Worm (Caenorhabditis elegans): ENCODE results near the gene F10D7.5.

F10D7.5 gene

ce11 chrX:17338944-17339343 is 52.5 kb downstream of the F10D7.5 start:
- no peak for TF ChIP-seq F13C5.2 (tag; optimal IDR thresholded peaks at IDR 0.05)
- no peak for TF ChIP-seq sea-1 (GFP tag; conservative IDR thresholded peaks at IDR 0.05)
- no peak for TF ChIP-seq ets-7 (tag; optimal IDR thresholded peaks at IDR 0.05)
- TF ChIP-seq tra-4 (tag; optimal IDR thresholded peaks at IDR 0.05) = no peak
- no peak for TF ChIP-seq ceh-36 (tag; optimal IDR thresholded peaks at IDR 0.05)
- TF ChIP-seq pes-1 (GFP tag; IDR thresholded peaks at IDR 0.05) = no peak
- no peak for TF ChIP-seq scrt-1 (GFP tag; IDR thresholded peaks at IDR 0.05)
- TF ChIP-seq ama-1 (optimal IDR thresholded peaks at IDR 0.05) = no peak
- no peak for TF ChIP-seq hnd-1 (tag; optimal IDR thresholded peaks at IDR 0.05)

ce11 chrX:17336354-17336753 is 55.1 kb downstream of the F10D7.5 start, which contains the start of gene C53C11.2:
TSS of gene C53C11.2 (plus strand) at chrX:17336637.
- TF ChIP-seq ama-1 (optimal IDR thresholded peaks at IDR 0.05) (no peak), aly-1 (tag; optimal IDR thresholded peaks at IDR 0.05) (no peak), ceh-36 (tag; optimal IDR thresholded peaks at IDR 0.05) (no peak), tra-4 (tag; optimal IDR thresholded peaks at IDR 0.05) (no peak), hmg-4 (GFP tag; optimal IDR thresholded peaks at IDR 0.05) (no peak), pes-1 (GFP tag; IDR thresholded peaks at IDR 0.05) (no peak), flt-1 (GFP tag; IDR thresholded peaks at IDR 0.05) (no peak), hnd-1 (tag; optimal IDR thresholded peaks at IDR 0.05) (no peak), ets-7 (tag; optimal IDR thresholded peaks at IDR 0.05) (no peak), B0310.2 (tag; optimal IDR thresholded peaks at IDR 0.05) (no peak), hmbx-1 (tag; optimal IDR thresholded peaks at IDR 0.05) (no peak), sea-1 (GFP tag; conservative IDR thresholded peaks at IDR 0.05) (no peak), tbx-37 (GFP tag; conservative IDR thresholded peaks at IDR 0.05) (no peak)

- no peak for TF ChIP-seq F13C5.2 (tag; optimal IDR thresholded peaks at IDR 0.05)
- TF ChIP-seq scrt-1 (GFP tag; IDR thresholded peaks at IDR 0.05) = no peak
- no peak for TF ChIP-seq tra-4 (tag; optimal IDR thresholded peaks at IDR 0.05)
- no peak for TF ChIP-seq sea-1 (GFP tag; conservative IDR thresholded peaks at IDR 0.05)
- no peak for TF ChIP-seq aly-1 (tag; optimal IDR thresholded peaks at IDR 0.05)
- no peak for TF ChIP-seq ama-1 (optimal IDR thresholded peaks at IDR 0.05)
- no peak for TF ChIP-seq tbx-11 (GFP tag; IDR thresholded peaks at IDR 0.05)
- no peak for TF ChIP-seq tbx-37 (GFP tag; conservative IDR thresholded peaks at IDR 0.05)
- no peak for TF ChIP-seq B0310.2 (tag; optimal IDR thresholded peaks at IDR 0.05)
- TF ChIP-seq ets-7 (tag; optimal IDR thresholded peaks at IDR 0.05) = no peak
- TF ChIP-seq pes-1 (GFP tag; IDR thresholded peaks at IDR 0.05) = no peak
- TF ChIP-seq hmbx-1 (tag; optimal IDR thresholded peaks at IDR 0.05) = no peak
- no peak for TF ChIP-seq hmg-4 (GFP tag; optimal IDR thresholded peaks at IDR 0.05)
- no peak for TF ChIP-seq flt-1 (GFP tag; IDR thresholded peaks at IDR 0.05)
Observed at ce11 chrX:17333752-17334151, 57.7 kb downstream of the F10D7.5 start, which contains the start of gene C53C11.5. TSS of gene C53C11.5 (plus strand) at chrX:17334052.

Measured in whole organism, early embryonic.